Worm (Caenorhabditis elegans): Measurements from ENCODE around the gene unc-25.

ce11 chrIII:12904052-12904451 is 38.4 kb upstream of the unc-25 start:
- no peak for TF ChIP-seq dox-1 (GFP tag; IDR thresholded peaks at IDR 0.05)
- no peak for TF ChIP-seq ccch-3 (GFP tag; optimal IDR thresholded peaks at IDR 0.05)
- TF ChIP-seq ztf-3 (GFP tag; optimal IDR thresholded peaks at IDR 0.05): no peak
- TF ChIP-seq ZK185.1 (tag; optimal IDR thresholded peaks at IDR 0.05; ENCODE audit: poor library complexity, severe bottlenecking): no peak
- no peak for TF ChIP-seq unc-62 (GFP tag; optimal IDR thresholded peaks at IDR 0.05)
- TF ChIP-seq sdz-38 (tag; optimal IDR thresholded peaks at IDR 0.05): no peak
- no peak for TF ChIP-seq attf-5 (GFP tag; optimal IDR thresholded peaks at IDR 0.05)
- no peak for TF ChIP-seq lin-54 (GFP tag; optimal IDR thresholded peaks at IDR 0.05)
- no peak for TF ChIP-seq ztf-28 (GFP tag; IDR thresholded peaks at IDR 0.05)
- no peak for TF ChIP-seq egrh-3 (GFP tag; IDR thresholded peaks at IDR 0.05)

Data from whole organism, young adult.